Fruit fly (Drosophila melanogaster): ENCODE data around the gene CG5455.
A peak's percentile ranks its signal among the peaks of the same experiment; 100 is the strongest.

Gene CG5455

DNA sequence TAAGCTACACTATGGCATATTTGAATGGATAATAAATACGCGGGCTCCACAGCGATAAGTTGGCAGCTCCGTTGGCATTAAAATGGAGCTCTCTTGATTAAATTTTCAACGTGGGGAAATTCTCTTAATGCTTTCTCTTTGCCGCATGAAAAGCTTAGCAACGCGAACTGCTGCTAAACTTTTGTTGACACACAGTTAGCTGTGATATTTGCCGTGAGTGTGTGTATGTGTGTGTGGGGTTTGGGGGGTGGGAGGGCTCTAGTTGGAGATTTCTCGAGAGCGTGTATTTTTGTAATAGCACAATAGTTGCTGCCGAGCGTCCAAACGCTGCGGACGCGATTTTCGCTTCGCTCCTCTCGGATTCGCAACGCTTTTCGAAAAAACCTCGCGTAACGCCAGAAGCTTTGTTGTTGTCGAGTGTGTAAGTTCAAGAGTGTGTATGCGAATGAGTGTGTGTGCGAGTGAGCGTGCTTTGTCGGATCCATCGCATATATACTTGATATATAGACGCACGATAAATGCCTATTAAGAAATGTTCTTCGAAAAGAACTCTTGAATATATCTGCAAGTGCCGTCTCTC is at the start of gene CG5455:
Gene CG5455, plus strand, starts transcription at position 302 of the 580 bp plus-strand sequence.
- peak; percentile 66 for TF ChIP-seq toe (GFP tag; optimal IDR thresholded peaks at IDR 0.05)
- no peak for TF ChIP-seq cnc (optimal IDR thresholded peaks at IDR 0.05)
- TF ChIP-seq CG33017 (tag; optimal IDR thresholded peaks at IDR 0.05) = peak; percentile 87
- peak; percentile 36 for TF ChIP-seq CG5204 (GFP tag; optimal IDR thresholded peaks at IDR 0.05)
- TF ChIP-seq tj (GFP tag; optimal IDR thresholded peaks at IDR 0.05) = peak; percentile 83
- TF ChIP-seq CG7101 (tag; optimal IDR thresholded peaks at IDR 0.05) = peak; percentile 82
- peak; percentile 96 for TF ChIP-seq cic (GFP tag; optimal IDR thresholded peaks at IDR 0.05)
- TF ChIP-seq kay (GFP tag; ENCODE audit: borderline replicate concordance) = no peak
- TF ChIP-seq ovo (GFP tag; optimal IDR thresholded peaks at IDR 0.05) = peak; percentile 93
- peak; percentile 68 for TF ChIP-seq Crg-1 (GFP tag; optimal IDR thresholded peaks at IDR 0.05)
- TF ChIP-seq CG1620 (GFP tag; optimal IDR thresholded peaks at IDR 0.05) = peak; percentile 62
- TF ChIP-seq CG14711 (tag; optimal IDR thresholded peaks at IDR 0.05) = peak; percentile 64
- peak; percentile 93 for TF ChIP-seq CG12768 (GFP tag; optimal IDR thresholded peaks at IDR 0.05)
- TF ChIP-seq Hr96 (GFP tag; optimal IDR thresholded peaks at IDR 0.05) = peak; percentile 75
- peak; percentile 90 for TF ChIP-seq bab1 (GFP tag; optimal IDR thresholded peaks at IDR 0.05)
- peak; percentile 82 for TF ChIP-seq CG11617 (GFP tag; optimal IDR thresholded peaks at IDR 0.05)
- TF ChIP-seq Clk (GFP tag; optimal IDR thresholded peaks at IDR 0.05) = peak; percentile 89
- peak; percentile 80 for TF ChIP-seq pad (GFP tag; optimal IDR thresholded peaks at IDR 0.05)
- peak; percentile 87 for TF ChIP-seq Mnt (GFP tag; optimal IDR thresholded peaks at IDR 0.05)
- peak; percentile 86 for TF ChIP-seq CG7045 (GFP tag; optimal IDR thresholded peaks at IDR 0.05)

DNA sequence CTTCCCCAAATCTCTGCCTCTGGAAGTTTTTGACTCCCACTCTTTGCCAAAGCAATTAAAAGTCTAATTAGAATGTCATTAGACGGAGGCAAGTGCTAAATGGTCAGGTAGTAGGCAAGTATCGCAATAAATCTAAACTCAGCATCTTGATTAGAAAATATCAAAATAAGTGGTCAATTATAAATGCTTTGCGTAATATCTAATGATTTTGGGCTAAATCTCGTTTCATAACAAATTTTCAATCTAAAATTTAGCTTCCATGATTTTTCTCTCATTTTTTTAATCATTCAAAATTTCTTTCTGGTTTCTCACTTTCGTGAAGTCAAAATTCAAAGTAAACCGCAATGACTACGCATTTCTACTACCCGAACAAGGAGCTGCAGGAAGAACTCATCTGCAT is 47.5 kb upstream of the CG5455 start, which contains the start of gene Ald2:
Gene Ald2, plus strand, starts transcription at position 301 of the 400 bp plus-strand sequence.
- TF ChIP-seq kay (GFP tag; ENCODE audit: borderline replicate concordance) = no peak
- no peak for TF ChIP-seq Crg-1 (GFP tag; optimal IDR thresholded peaks at IDR 0.05)
- no peak for TF ChIP-seq CG7101 (tag; optimal IDR thresholded peaks at IDR 0.05)
- no peak for TF ChIP-seq CG33017 (tag; optimal IDR thresholded peaks at IDR 0.05)
- TF ChIP-seq cnc (optimal IDR thresholded peaks at IDR 0.05) = no peak
- no peak for TF ChIP-seq Mnt (GFP tag; optimal IDR thresholded peaks at IDR 0.05)
- TF ChIP-seq bab1 (GFP tag; optimal IDR thresholded peaks at IDR 0.05) = no peak
- TF ChIP-seq CG12768 (GFP tag; optimal IDR thresholded peaks at IDR 0.05) = no peak
- no peak for TF ChIP-seq CG7045 (GFP tag; optimal IDR thresholded peaks at IDR 0.05)

DNA sequence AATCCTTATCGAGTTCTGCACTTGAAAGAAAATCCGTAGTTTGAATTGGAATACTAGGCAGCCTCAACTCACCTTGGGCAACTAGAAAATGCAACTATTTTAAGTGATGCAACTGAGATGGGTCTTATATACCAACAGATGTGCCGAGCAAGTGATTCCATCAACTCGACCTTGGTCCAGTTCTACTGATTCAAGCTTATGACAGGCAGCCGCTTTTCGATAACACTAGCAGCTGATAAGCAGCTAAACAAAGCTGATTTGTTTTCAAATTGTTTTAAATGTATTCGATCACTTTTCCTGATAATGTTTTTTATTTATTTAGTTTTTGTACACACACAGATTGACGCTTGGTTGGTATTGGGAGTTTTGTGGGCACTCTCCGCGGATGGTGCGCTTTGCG is 36.3 kb upstream of the CG5455 start, which contains the start of gene CG6503:
Gene CG6503, minus strand, starts transcription at position 101 of the 400 bp plus-strand sequence.
- TF ChIP-seq cic (GFP tag; optimal IDR thresholded peaks at IDR 0.05) = no peak
- no peak for TF ChIP-seq bab1 (GFP tag; optimal IDR thresholded peaks at IDR 0.05)
- TF ChIP-seq kay (GFP tag; ENCODE audit: borderline replicate concordance) = no peak
- no peak for TF ChIP-seq CG12768 (GFP tag; optimal IDR thresholded peaks at IDR 0.05)
- TF ChIP-seq CG5204 (GFP tag; optimal IDR thresholded peaks at IDR 0.05) = no peak
- no peak for TF ChIP-seq CG7045 (GFP tag; optimal IDR thresholded peaks at IDR 0.05)
- no peak for TF ChIP-seq Mnt (GFP tag; optimal IDR thresholded peaks at IDR 0.05)
- TF ChIP-seq CG14711 (tag; optimal IDR thresholded peaks at IDR 0.05) = no peak
- TF ChIP-seq CG11617 (GFP tag; optimal IDR thresholded peaks at IDR 0.05) = no peak
- TF ChIP-seq CG7101 (tag; optimal IDR thresholded peaks at IDR 0.05) = no peak

DNA sequence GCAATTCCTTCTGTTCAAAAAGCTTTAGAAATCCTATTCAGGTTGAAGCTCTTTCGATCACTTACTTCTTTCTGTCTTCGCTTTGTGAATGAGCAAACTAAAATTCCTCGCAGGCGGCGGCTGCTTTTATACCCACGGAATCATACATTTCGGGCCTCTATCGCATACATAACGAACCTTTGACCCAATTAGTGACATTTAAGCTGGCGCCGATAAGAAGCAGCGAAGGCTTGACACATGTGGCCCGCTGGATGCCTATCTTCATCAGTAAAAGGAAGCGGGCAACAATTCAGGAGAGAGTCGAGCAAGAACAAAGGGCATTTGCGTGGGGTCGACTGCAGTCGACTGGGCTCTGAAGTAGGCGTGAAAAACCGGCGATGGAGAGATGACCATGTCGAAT is 35.6 kb upstream of the CG5455 start, which contains the start of gene CG34291:
Gene CG34291, minus strand, starts transcription at position 101 of the 400 bp plus-strand sequence.
- TF ChIP-seq pad (GFP tag; optimal IDR thresholded peaks at IDR 0.05) (no peak), CG11617 (GFP tag; optimal IDR thresholded peaks at IDR 0.05) (no peak), CG14711 (tag; optimal IDR thresholded peaks at IDR 0.05) (no peak), Mnt (GFP tag; optimal IDR thresholded peaks at IDR 0.05) (no peak), kay (GFP tag; ENCODE audit: borderline replicate concordance) (no peak), CG7101 (tag; optimal IDR thresholded peaks at IDR 0.05) (no peak), CG1620 (GFP tag; optimal IDR thresholded peaks at IDR 0.05) (no peak), Crg-1 (GFP tag; optimal IDR thresholded peaks at IDR 0.05) (no peak), CG5204 (GFP tag; optimal IDR thresholded peaks at IDR 0.05) (no peak), cnc (optimal IDR thresholded peaks at IDR 0.05) (no peak), tj (GFP tag; optimal IDR thresholded peaks at IDR 0.05) (no peak), Hr96 (GFP tag; optimal IDR thresholded peaks at IDR 0.05) (no peak), bab1 (GFP tag; optimal IDR thresholded peaks at IDR 0.05) (no peak), cic (GFP tag; optimal IDR thresholded peaks at IDR 0.05) (no peak)

DNA sequence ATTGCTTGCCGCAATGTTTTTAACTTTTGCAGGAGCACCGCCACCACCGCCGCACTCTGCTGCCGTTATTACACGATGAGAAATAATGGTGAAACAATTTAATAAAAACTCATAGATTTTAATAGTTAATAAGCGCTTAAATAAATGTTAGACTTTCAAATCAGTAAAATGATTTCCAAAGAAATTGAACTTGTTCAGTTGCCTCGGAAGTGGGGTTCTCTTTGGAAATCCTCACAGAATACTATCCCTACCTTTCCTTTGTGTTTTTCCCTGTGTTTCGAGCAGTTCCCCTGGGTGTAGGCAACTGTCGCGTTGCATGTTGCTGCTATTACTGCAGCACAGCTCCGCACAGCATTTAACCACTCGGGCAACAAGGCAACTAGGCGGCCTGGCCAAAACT is 33.1 kb upstream of the CG5455 start:
- TF ChIP-seq CG11617 (GFP tag; optimal IDR thresholded peaks at IDR 0.05) = no peak
- no peak for TF ChIP-seq Hr96 (GFP tag; optimal IDR thresholded peaks at IDR 0.05)
- TF ChIP-seq Mnt (GFP tag; optimal IDR thresholded peaks at IDR 0.05) = no peak
- TF ChIP-seq Clk (GFP tag; optimal IDR thresholded peaks at IDR 0.05) = no peak
- TF ChIP-seq cnc (optimal IDR thresholded peaks at IDR 0.05) = no peak
- no peak for TF ChIP-seq Crg-1 (GFP tag; optimal IDR thresholded peaks at IDR 0.05)

DNA sequence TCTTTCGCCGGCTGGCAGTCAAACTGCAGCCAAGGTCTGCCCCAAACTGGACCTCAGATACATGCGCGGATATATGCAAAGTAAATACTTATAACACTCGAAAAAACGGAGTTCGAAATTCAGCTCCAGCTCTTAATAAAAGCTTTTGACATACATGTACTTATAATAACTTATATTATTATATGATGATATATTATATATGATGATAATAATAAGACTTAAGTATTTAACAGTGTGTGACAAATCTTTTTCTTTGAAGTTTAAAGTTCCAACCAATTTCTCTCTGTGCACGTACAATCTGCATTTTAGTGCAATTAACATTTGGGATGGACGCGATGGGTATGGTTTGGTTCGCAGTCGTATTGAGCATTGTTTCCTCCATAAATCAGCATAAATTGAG is 31.7 kb upstream of the CG5455 start:
- TF ChIP-seq CG14711 (tag; optimal IDR thresholded peaks at IDR 0.05) = no peak
- TF ChIP-seq cnc (optimal IDR thresholded peaks at IDR 0.05) = no peak
- TF ChIP-seq Mnt (GFP tag; optimal IDR thresholded peaks at IDR 0.05) = no peak

DNA sequence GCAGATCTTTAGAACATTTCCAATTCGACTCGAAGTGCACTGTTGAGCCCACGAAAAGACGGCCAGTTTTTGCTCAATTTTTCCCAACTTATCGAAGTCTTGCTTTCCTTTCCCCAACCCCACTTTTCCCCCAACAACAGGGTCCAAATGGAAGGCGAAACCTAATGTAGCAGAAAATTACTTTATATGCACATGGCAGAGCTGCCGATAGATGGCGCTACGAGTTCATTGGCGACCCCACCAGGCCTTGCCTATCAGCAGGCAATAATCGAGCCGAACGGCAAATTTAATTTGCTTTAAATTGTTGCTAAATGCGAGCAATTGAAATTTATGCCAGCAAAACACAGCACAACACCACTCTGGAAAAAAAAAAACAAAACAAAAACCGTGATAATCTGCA is 28.8 kb upstream of the CG5455 start:
- no peak for TF ChIP-seq Hr96 (GFP tag; optimal IDR thresholded peaks at IDR 0.05)
- peak; percentile 37 for TF ChIP-seq kay (GFP tag; ENCODE audit: borderline replicate concordance)

Data from whole organism, adult.